Worm (Caenorhabditis elegans): Measurements from ENCODE around the gene oxy-4.
A peak's percentile ranks its signal among the peaks of the same experiment; 100 is the strongest.

The oxy-4 gene

ce11 chrIII:5158674-5159073 lies at the start of gene oxy-4:
Gene oxy-4 (minus strand): TSS chrIII:5158774.
- no peak for TF ChIP-seq egl-27 (tag; optimal IDR thresholded peaks at IDR 0.05)
- TF ChIP-seq mab-9 (GFP tag; IDR thresholded peaks at IDR 0.05) = no peak
- no peak for TF ChIP-seq F16B12.6 (tag; optimal IDR thresholded peaks at IDR 0.05)
- no peak for TF ChIP-seq dpl-1 (GFP tag; optimal IDR thresholded peaks at IDR 0.05)
- no peak for TF ChIP-seq C34B4.2 (tag; optimal IDR thresholded peaks at IDR 0.05)
- TF ChIP-seq alr-1 (tag; optimal IDR thresholded peaks at IDR 0.05; ENCODE audit: borderline replicate concordance) = no peak
- no peak for TF ChIP-seq zag-1 (tag; optimal IDR thresholded peaks at IDR 0.05)
- TF ChIP-seq nhr-47 (tag; optimal IDR thresholded peaks at IDR 0.05) = no peak

- no peak for TF ChIP-seq lin-35 (GFP tag; optimal IDR thresholded peaks at IDR 0.05)
- no peak for TF ChIP-seq jun-1 (tag; optimal IDR thresholded peaks at IDR 0.05)
- TF ChIP-seq ceh-82 (tag; optimal IDR thresholded peaks at IDR 0.05) = no peak
- TF ChIP-seq lin-14 (GFP tag; optimal IDR thresholded peaks at IDR 0.05) = no peak
- no peak for TF ChIP-seq lsy-2 (tag; optimal IDR thresholded peaks at IDR 0.05)
- no peak for TF ChIP-seq mep-1 (tag; optimal IDR thresholded peaks at IDR 0.05)
- no peak for TF ChIP-seq fos-1 (tag; optimal IDR thresholded peaks at IDR 0.05)
- TF ChIP-seq elt-2 (tag; optimal IDR thresholded peaks at IDR 0.05) = no peak
- no peak for TF ChIP-seq lin-39 (tag; optimal IDR thresholded peaks at IDR 0.05)
- TF ChIP-seq tlp-1 (tag; optimal IDR thresholded peaks at IDR 0.05) = no peak
- no peak for TF ChIP-seq nhr-20 (tag; optimal IDR thresholded peaks at IDR 0.05)
Measured at ce11 chrIII:5206861-5207414, 48.4 kb upstream of the oxy-4 start, which contains the start of gene morc-1. Gene morc-1 (minus strand): TSS chrIII:5206911.

- TF ChIP-seq zag-1 (tag; optimal IDR thresholded peaks at IDR 0.05) = no peak
- TF ChIP-seq isw-1 (GFP tag; IDR thresholded peaks at IDR 0.05) = no peak
- no peak for TF ChIP-seq aha-1 (tag; optimal IDR thresholded peaks at IDR 0.05)
- TF ChIP-seq lir-3 (tag; optimal IDR thresholded peaks at IDR 0.05; ENCODE audit: poor library complexity) = no peak
- no peak for TF ChIP-seq unc-30 (tag; optimal IDR thresholded peaks at IDR 0.05)
- no peak for TF ChIP-seq efl-3 (GFP tag; optimal IDR thresholded peaks at IDR 0.05)
- no peak for TF ChIP-seq ama-1 (optimal IDR thresholded peaks at IDR 0.05)
- peak; percentile 11 for TF ChIP-seq nhr-71 (tag; optimal IDR thresholded peaks at IDR 0.05)
- TF ChIP-seq C34B4.2 (tag; optimal IDR thresholded peaks at IDR 0.05) = no peak
Measured at ce11 chrIII:5203310-5203709, 44.7 kb upstream of the oxy-4 start.

ce11 chrIII:5202641-5203040 lies 44.1 kb upstream of the oxy-4 start:
- TF ChIP-seq irx-1 (tag; optimal IDR thresholded peaks at IDR 0.05) (no peak), egl-13 (tag; optimal IDR thresholded peaks at IDR 0.05) (no peak), sox-4 (tag; optimal IDR thresholded peaks at IDR 0.05) (no peak), sptf-1 (tag; optimal IDR thresholded peaks at IDR 0.05) (no peak), Y116A8C.19 (tag; optimal IDR thresholded peaks at IDR 0.05; ENCODE audit: borderline replicate concordance) (no peak), nhr-20 (tag; optimal IDR thresholded peaks at IDR 0.05) (peak; percentile 87), dpl-1 (GFP tag; optimal IDR thresholded peaks at IDR 0.05) (peak in 2 of 3 experiments; percentile 10 to 34), fkh-8 (tag; optimal IDR thresholded peaks at IDR 0.05) (peak; percentile 8), xbp-1 (tag; optimal IDR thresholded peaks at IDR 0.05) (no peak), mab-9 (GFP tag; IDR thresholded peaks at IDR 0.05) (no peak), hlh-17 (GFP tag; optimal IDR thresholded peaks at IDR 0.05; ENCODE audit: borderline replicate concordance) (no peak), ztf-4 (tag; optimal IDR thresholded peaks at IDR 0.05) (no peak), mep-1 (tag; optimal IDR thresholded peaks at IDR 0.05) (peak; percentile 72), nhr-85 (tag) (peak; percentile 89), ets-5 (GFP tag; IDR thresholded peaks at IDR 0.05) (no peak), F16B12.6 (tag; optimal IDR thresholded peaks at IDR 0.05) (no peak), nhr-12 (tag; optimal IDR thresholded peaks at IDR 0.05) (no peak), ceh-8 (GFP tag; optimal IDR thresholded peaks at IDR 0.05) (no peak), fkh-4 (tag; optimal IDR thresholded peaks at IDR 0.05; ENCODE audit: borderline replicate concordance) (no peak), isw-1 (GFP tag; IDR thresholded peaks at IDR 0.05) (no peak), hpl-2 (GFP tag; optimal IDR thresholded peaks at IDR 0.05) (no peak), lin-39 (tag; optimal IDR thresholded peaks at IDR 0.05) (no peak), nhr-237 (tag; optimal IDR thresholded peaks at IDR 0.05) (no peak), ces-1 (GFP tag; optimal IDR thresholded peaks at IDR 0.05) (no peak), egl-27 (tag; optimal IDR thresholded peaks at IDR 0.05) (no peak), nhr-71 (tag; optimal IDR thresholded peaks at IDR 0.05) (peak; percentile 80), fkh-10 (GFP tag; optimal IDR thresholded peaks at IDR 0.05) (no peak), nhr-76 (tag; optimal IDR thresholded peaks at IDR 0.05) (no peak), pag-3 (tag; optimal IDR thresholded peaks at IDR 0.05; ENCODE audit: borderline replicate concordance, insufficient read depth) (no peak)
